Worm (Caenorhabditis elegans) whole organism, L1 larva: ENCODE data around the gene dyn-1.

Source experiments
- C04F5.9 ChIP-seq: sonication (generic microtip); optimal IDR thresholded peaks from 2 replicates; lab custom pipeline; 2016; ENCODE audit warnings: missing genetic modification characterization, missing compliant biosample characterization
- C16A3.4 ChIP-seq: fragments of 150-350 bp; optimal IDR thresholded peaks from 2 replicates; lab custom pipeline; 2014; ENCODE audit warnings: missing biosample characterization, missing genetic modification characterization
- alr-1 ChIP-seq: fragments of 200-800 bp; sonication (Bioruptor generic); optimal IDR thresholded peaks from 2 replicates; lab custom pipeline; 2018; ENCODE audit warnings: borderline replicate concordance, mild to moderate bottlenecking, missing genetic modification characterization, missing compliant biosample characterization
- aly-2 ChIP-seq: fragments of 150-350 bp; optimal IDR thresholded peaks from 2 replicates; lab custom pipeline; 2014; ENCODE audit warnings: missing biosample characterization, missing genetic modification characterization
- blmp-1 ChIP-seq: fragments of 150-350 bp; optimal IDR thresholded peaks from 2 replicates; lab custom pipeline; 2014; ENCODE audit warnings: missing biosample characterization, missing genetic modification characterization
- ceh-63 ChIP-seq: fragments of 200-800 bp; sonication (Bioruptor generic); optimal IDR thresholded peaks from 2 replicates; lab custom pipeline; 2018; ENCODE audit warnings: mild to moderate bottlenecking, missing genetic modification characterization, missing compliant biosample characterization
- ceh-8 ChIP-seq: fragments of 200-800 bp; sonication (Bioruptor generic); optimal IDR thresholded peaks from 2 replicates; lab custom pipeline; 2018; ENCODE audit warnings: mild to moderate bottlenecking, missing genetic modification characterization, moderate library complexity, missing compliant biosample characterization
- ceh-82 ChIP-seq, 3 experiments: fragments of 150-350 bp in 1 of 3; sonication (generic microtip) in 2 of 3; optimal IDR thresholded peaks; 2 replicates each; lab custom pipeline; 2014 to 2017; ENCODE audit warnings: missing biosample characterization in 3 of 3, missing genetic modification characterization in 3 of 3
- ceh-90 ChIP-seq: sonication (generic microtip); optimal IDR thresholded peaks from 2 replicates; lab custom pipeline; 2016; ENCODE audit warnings: missing genetic modification characterization, missing compliant biosample characterization
- dpl-1 ChIP-seq, 3 experiments: fragments of 150-350 bp in 2 of 3; sonication (generic microtip) in 1 of 3; optimal IDR thresholded peaks; 2 replicates each; lab custom pipeline; 2014 to 2017; ENCODE audit warnings: missing biosample characterization in 3 of 3, missing genetic modification characterization in 3 of 3, missing genetic modification reagents in 3 of 3
- efl-1 ChIP-seq, 4 experiments: fragments of 150-350 bp; optimal IDR thresholded peaks in 3 of 4; peaks in 1 of 4; 1 replicate in 1 of 4; 2 replicates in 3 of 4; lab custom pipeline; 2014; ENCODE audit warnings: missing biosample characterization in 2 of 4, missing genetic modification characterization in 2 of 4, missing genetic modification reagents in 2 of 4
- efl-3 ChIP-seq: fragments of 200-800 bp; sonication (Bioruptor generic); optimal IDR thresholded peaks from 2 replicates; lab custom pipeline; 2018; ENCODE audit warnings: mild to moderate bottlenecking, missing genetic modification characterization, missing compliant biosample characterization
- elt-3 ChIP-seq, 6 experiments: fragments of 150-350 bp in 1 of 6; sonication (generic microtip); optimal IDR thresholded peaks; 2 replicates each; lab custom pipeline; 2017 to 2018; ENCODE audit warnings: missing biosample characterization in 6 of 6, missing genetic modification characterization in 6 of 6, inconsistent platforms in 1 of 6
- ets-5 ChIP-seq: fragments of 200-800 bp; sonication (Bioruptor generic); IDR thresholded peaks from 2 replicates; pipeline ENCODE4 v1.3.6; 2022; ENCODE audit warnings: missing genetic modification characterization, missing compliant biosample characterization
- fkh-4 ChIP-seq: sonication (generic microtip); optimal IDR thresholded peaks from 2 replicates; lab custom pipeline; 2016; ENCODE audit warnings: missing compliant biosample characterization, missing genetic modification characterization, borderline replicate concordance
- fos-1 ChIP-seq: fragments of 150-350 bp; optimal IDR thresholded peaks from 2 replicates; lab custom pipeline; 2014; ENCODE audit warnings: missing biosample characterization, missing genetic modification characterization
- grh-1 ChIP-seq: fragments of 200-800 bp; sonication (Bioruptor generic); IDR thresholded peaks from 2 replicates; pipeline ENCODE4 v1.3.6; 2022; ENCODE audit warnings: missing genetic modification reagents, missing genetic modification characterization, missing compliant biosample characterization
- hlh-17 ChIP-seq: fragments of 200-800 bp; sonication (Bioruptor generic); optimal IDR thresholded peaks from 2 replicates; lab custom pipeline; 2018; ENCODE audit warnings: missing genetic modification characterization, mild to moderate bottlenecking, missing compliant biosample characterization, moderate library complexity, borderline replicate concordance
- hlh-4 ChIP-seq: sonication (generic microtip); optimal IDR thresholded peaks from 2 replicates; lab custom pipeline; 2016; ENCODE audit warnings: mild to moderate bottlenecking, missing genetic modification characterization, missing compliant biosample characterization
- hpl-2 ChIP-seq: fragments of 150-350 bp; optimal IDR thresholded peaks from 2 replicates; lab custom pipeline; 2014; ENCODE audit warnings: missing biosample characterization, missing genetic modification reagents, missing genetic modification characterization
- isw-1 ChIP-seq: fragments of 200-800 bp; sonication (Bioruptor generic); IDR thresholded peaks from 2 replicates; pipeline ENCODE4 v1.3.6; 2022; ENCODE audit warnings: missing genetic modification characterization, missing compliant biosample characterization
- jun-1 ChIP-seq: fragments of 150-350 bp; optimal IDR thresholded peaks from 2 replicates; lab custom pipeline; 2014; ENCODE audit warnings: missing biosample characterization, missing genetic modification reagents, missing genetic modification characterization
- lsy-2 ChIP-seq, 2 experiments: fragments of 150-350 bp; optimal IDR thresholded peaks; 2 replicates each; lab custom pipeline; 2014; ENCODE audit warnings: missing biosample characterization in 2 of 2, missing genetic modification characterization in 2 of 2
- mdl-1 ChIP-seq, 2 experiments: fragments of 150-350 bp; optimal IDR thresholded peaks; 2 replicates each; lab custom pipeline; 2014 to 2017; ENCODE audit warnings: missing biosample characterization in 2 of 2, missing genetic modification characterization in 2 of 2, inconsistent platforms in 1 of 2
- mef-2 ChIP-seq: fragments of 150-350 bp; optimal IDR thresholded peaks from 2 replicates; lab custom pipeline; 2014; ENCODE audit warnings: missing biosample characterization, missing genetic modification characterization
- mep-1 ChIP-seq: fragments of 150-350 bp; optimal IDR thresholded peaks from 2 replicates; lab custom pipeline; 2014; ENCODE audit warnings: missing biosample characterization, missing genetic modification characterization
- nhr-11 ChIP-seq: fragments of 150-350 bp; optimal IDR thresholded peaks from 2 replicates; lab custom pipeline; 2014; ENCODE audit warnings: missing biosample characterization, missing genetic modification characterization
- nhr-20 ChIP-seq: sonication (generic microtip); optimal IDR thresholded peaks from 2 replicates; lab custom pipeline; 2016; ENCODE audit warnings: mild to moderate bottlenecking, missing genetic modification characterization, missing compliant biosample characterization
- nhr-237 ChIP-seq: fragments of 150-350 bp; optimal IDR thresholded peaks from 2 replicates; lab custom pipeline; 2014; ENCODE audit warnings: missing biosample characterization, missing genetic modification characterization
- nhr-47 ChIP-seq: sonication (generic microtip); optimal IDR thresholded peaks from 2 replicates; lab custom pipeline; 2016; ENCODE audit warnings: mild to moderate bottlenecking, missing genetic modification characterization, moderate library complexity, missing compliant biosample characterization
- nhr-71 ChIP-seq: sonication (generic microtip); optimal IDR thresholded peaks from 2 replicates; lab custom pipeline; 2016; ENCODE audit warnings: mild to moderate bottlenecking, missing genetic modification characterization, moderate library complexity, missing compliant biosample characterization
- nhr-77 ChIP-seq: fragments of 150-350 bp; optimal IDR thresholded peaks from 2 replicates; lab custom pipeline; 2014; ENCODE audit warnings: missing biosample characterization, missing genetic modification characterization
- nhr-84 ChIP-seq: sonication (generic microtip); optimal IDR thresholded peaks from 2 replicates; lab custom pipeline; 2017; ENCODE audit warnings: missing biosample characterization, missing genetic modification characterization
- nhr-85 ChIP-seq: sonication (generic microtip); peaks from one replicate; lab custom pipeline; 2016; ENCODE audit warnings: missing genetic modification characterization, inconsistent platforms, missing compliant biosample characterization
- nhr-90 ChIP-seq: sonication (generic microtip); optimal IDR thresholded peaks from 2 replicates; lab custom pipeline; 2016; ENCODE audit warnings: mild to moderate bottlenecking, missing genetic modification characterization, missing compliant biosample characterization; ENCODE audit not compliant: poor library complexity
- pag-3 ChIP-seq: sonication (generic microtip); optimal IDR thresholded peaks from 2 replicates; lab custom pipeline; 2017; ENCODE audit warnings: missing genetic modification characterization, mild to moderate bottlenecking, missing compliant biosample characterization, antibody characterized with exemption, borderline replicate concordance; ENCODE audit not compliant: insufficient read depth
- pax-3 ChIP-seq: fragments of 200-800 bp; sonication (Bioruptor generic); optimal IDR thresholded peaks from 2 replicates; lab custom pipeline; 2018; ENCODE audit warnings: mild to moderate bottlenecking, missing genetic modification characterization, moderate library complexity, missing compliant biosample characterization
- rnt-1 ChIP-seq: sonication (generic microtip); optimal IDR thresholded peaks from 2 replicates; lab custom pipeline; 2016; ENCODE audit warnings: mild to moderate bottlenecking, missing genetic modification characterization, moderate library complexity, missing compliant biosample characterization
- skn-1 ChIP-seq: fragments of 150-350 bp; optimal IDR thresholded peaks from 2 replicates; lab custom pipeline; 2014; ENCODE audit warnings: missing biosample characterization, missing genetic modification characterization
- snpc-4 ChIP-seq: fragments of 150-350 bp; optimal IDR thresholded peaks from 2 replicates; lab custom pipeline; 2014; ENCODE audit warnings: missing biosample characterization, missing genetic modification characterization
- snu-23 ChIP-seq: sonication (generic microtip); optimal IDR thresholded peaks from 2 replicates; lab custom pipeline; 2016; ENCODE audit warnings: missing genetic modification characterization, missing compliant biosample characterization
- sox-4 ChIP-seq: sonication (generic microtip); optimal IDR thresholded peaks from 2 replicates; lab custom pipeline; 2016; ENCODE audit warnings: missing genetic modification characterization, missing compliant biosample characterization
- tbx-2 ChIP-seq: sonication (generic microtip); optimal IDR thresholded peaks from 2 replicates; lab custom pipeline; 2016; ENCODE audit warnings: missing genetic modification characterization, missing compliant biosample characterization
- tlp-1 ChIP-seq: fragments of 150-350 bp; optimal IDR thresholded peaks from 2 replicates; lab custom pipeline; 2014; ENCODE audit warnings: missing biosample characterization, missing genetic modification characterization
- unc-86 ChIP-seq: sonication (generic microtip); optimal IDR thresholded peaks from 2 replicates; lab custom pipeline; 2016; ENCODE audit warnings: missing genetic modification characterization, missing compliant biosample characterization
- unc-98 ChIP-seq: fragments of 200-800 bp; sonication (Bioruptor generic); IDR thresholded peaks from 2 replicates; pipeline ENCODE4 v1.3.6; 2022; ENCODE audit warnings: missing genetic modification characterization, missing compliant biosample characterization
- zip-4 ChIP-seq: fragments of 200-800 bp; sonication (Bioruptor generic); optimal IDR thresholded peaks from 2 replicates; lab custom pipeline; 2018; ENCODE audit warnings: mild to moderate bottlenecking, missing genetic modification characterization, moderate library complexity, missing compliant biosample characterization

Gene dyn-1

DNA sequence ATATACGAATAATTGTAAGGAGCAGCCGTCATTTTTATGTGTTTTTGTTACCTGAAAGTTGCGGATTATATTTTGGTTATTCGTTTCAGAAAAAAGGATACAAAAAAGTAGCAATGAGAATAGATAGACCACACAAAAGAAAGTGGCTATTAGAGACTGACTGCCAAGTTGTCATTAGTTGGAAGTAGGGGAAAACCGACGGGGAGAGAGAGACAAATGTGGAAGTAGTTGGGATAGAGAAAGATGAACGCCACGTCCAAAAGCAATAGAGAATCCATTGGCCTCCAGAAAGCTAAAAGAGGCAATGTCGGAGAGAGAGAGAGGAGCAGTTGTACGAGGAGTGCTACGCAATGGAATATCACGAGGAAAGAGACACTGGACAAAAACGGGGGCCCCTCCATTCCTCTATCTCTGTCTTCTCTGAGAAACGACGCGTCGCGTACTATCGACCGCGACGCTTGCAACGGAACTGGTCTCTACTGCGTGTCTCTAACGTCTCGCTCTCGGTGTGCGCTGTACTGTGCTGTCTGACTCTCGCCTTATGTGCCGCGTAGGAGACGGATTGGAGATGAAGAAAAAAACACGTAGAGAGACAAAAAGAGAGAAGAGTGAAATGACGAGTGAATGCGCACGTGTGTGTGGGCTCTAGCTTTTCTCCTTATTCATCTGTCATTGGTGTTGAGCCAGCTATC is 38.0 kb downstream of the dyn-1 start, which contains the start of gene rab-14 (continued):
- TF ChIP-seq ceh-8 (peak; percentile 27), zip-4 (GFP tag; lab: Kevin White, UChicago) (no peak), grh-1 (GFP tag; lab: Robert Waterston, UW) (peak; percentile 55; the same call in 1 of the 2 replicates), nhr-20 (tag; lab: Kevin White, UChicago) (peak; percentile 70), ceh-82 (tag; optimal IDR thresholded peaks at IDR 0.05; lab: Kevin White, UChicago) (peak; percentile 54 to 89 (median 54)), skn-1 (tag; lab: Kevin White, UChicago) (peak; percentile 56), snu-23 (peak; percentile 67), blmp-1 (tag; lab: Kevin White, UChicago) (peak; percentile 68)

DNA sequence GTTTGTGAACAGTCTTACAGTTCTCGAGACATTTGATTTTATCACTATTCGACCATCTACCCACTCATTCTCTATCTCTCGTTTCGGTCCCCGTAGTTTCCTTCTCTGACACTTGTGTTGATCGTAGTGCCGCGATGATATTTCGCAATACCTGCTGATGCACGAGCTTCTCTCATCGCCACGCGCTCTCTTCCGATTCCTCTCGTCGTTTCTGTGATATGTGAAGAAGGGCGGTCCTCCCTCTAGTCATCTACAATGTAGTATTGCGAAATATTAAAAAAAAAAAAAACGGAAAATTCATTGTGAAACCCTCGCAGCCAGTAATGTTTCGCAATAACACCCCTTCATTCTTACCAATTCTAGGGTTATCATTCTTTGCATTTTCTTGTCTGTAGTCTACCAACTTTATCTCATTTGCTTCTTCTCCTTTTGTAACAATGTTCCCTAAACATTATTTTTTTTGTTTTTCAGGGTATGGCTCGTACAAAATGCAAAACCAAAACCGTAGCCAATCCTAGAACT is 38.9 kb downstream of the dyn-1 start, which contains the start of gene nipi-3:
TSS of gene nipi-3 (plus strand) at position 472 of the 522 bp plus-strand sequence.
- TF ChIP-seq unc-98 (GFP tag; lab: Robert Waterston, UW) (peak; percentile 45; the same call in 1 of the 2 replicates), snpc-4 (tag; lab: Kevin White, UChicago) (peak; percentile 85), ets-5 (GFP tag; lab: Robert Waterston, UW) (no peak), tbx-2 (peak; percentile 83), hpl-2 (peak; percentile 94), snu-23 (peak; percentile 94), elt-3 (tag; optimal IDR thresholded peaks at IDR 0.05; lab: Kevin White, UChicago) (peak in 5 of 6 experiments; percentile 39 to 98 (median 86)), C16A3.4 (peak; percentile 95), nhr-11 (peak; percentile 92), nhr-84 (tag; lab: Kevin White, UChicago) (no peak), pag-3 (tag; lab: Kevin White, UChicago) (peak; percentile 14), C04F5.9 (tag; lab: Kevin White, UChicago) (no peak), efl-1 (optimal IDR thresholded peaks at IDR 0.05; lab: Kevin White, UChicago) (peak; percentile 60 to 82), efl-1 (GFP tag; optimal IDR thresholded peaks at IDR 0.05 in 1 of 2; lab: Kevin White, UChicago) (peak; percentile 54 to 94), hlh-17 (no peak), alr-1 (tag; lab: Kevin White, UChicago) (no peak), efl-3 (GFP tag; lab: Kevin White, UChicago) (no peak), mdl-1 (tag; optimal IDR thresholded peaks at IDR 0.05; lab: Kevin White, UChicago) (peak; percentile 33 to 99), ceh-82 (tag; optimal IDR thresholded peaks at IDR 0.05; lab: Kevin White, UChicago) (peak; percentile 92 to 96 (median 94)), tlp-1 (no peak), fos-1 (tag; lab: Kevin White, UChicago) (peak; percentile 88), nhr-85 (tag; lab: Kevin White, UChicago) (peak; percentile 93), nhr-71 (peak; percentile 97), nhr-237 (tag; lab: Kevin White, UChicago) (peak; percentile 95), jun-1 (peak; percentile 98), hlh-4 (tag; lab: Kevin White, UChicago) (no peak), pax-3 (tag; lab: Kevin White, UChicago) (peak; percentile 62), lsy-2 (tag; optimal IDR thresholded peaks at IDR 0.05; lab: Kevin White, UChicago) (peak; percentile 84 to 91), nhr-47 (tag; lab: Kevin White, UChicago) (peak; percentile 90), nhr-77 (tag; lab: Kevin White, UChicago) (peak; percentile 93), nhr-90 (tag; lab: Kevin White, UChicago) (peak; percentile 92), ceh-90 (tag; lab: Kevin White, UChicago) (no peak), aly-2 (tag; lab: Kevin White, UChicago) (peak; percentile 78), unc-86 (tag; lab: Kevin White, UChicago) (peak; percentile 62), mef-2 (tag; lab: Kevin White, UChicago) (peak; percentile 62), fkh-4 (tag; lab: Kevin White, UChicago) (no peak), ceh-63 (GFP tag; lab: Kevin White, UChicago) (no peak), isw-1 (GFP tag; lab: Robert Waterston, UW) (peak; percentile 77), dpl-1 (GFP tag; optimal IDR thresholded peaks at IDR 0.05; lab: Kevin White, UChicago) (peak; percentile 37 to 52 (median 39)), ceh-8 (peak; percentile 69), skn-1 (tag; lab: Kevin White, UChicago) (peak; percentile 98), sox-4 (tag; lab: Kevin White, UChicago) (peak; percentile 18), mep-1 (peak; percentile 94), rnt-1 (peak; percentile 82)
